Worm (Caenorhabditis elegans): ENCODE measurements around the gene rgl-1.

ce11 chrX:3190193-3190592 is 30.0 kb downstream of the rgl-1 start:
- TF ChIP-seq unc-120 (tag; optimal IDR thresholded peaks at IDR 0.05; ENCODE audit: poor library complexity, severe bottlenecking) (no peak), unc-62 (GFP tag; optimal IDR thresholded peaks at IDR 0.05) (peak; percentile 81), pha-4 (tag; optimal IDR thresholded peaks at IDR 0.05) (no peak), mep-1 (tag; optimal IDR thresholded peaks at IDR 0.05) (no peak), sptf-1 (tag; optimal IDR thresholded peaks at IDR 0.05) (no peak)
